Fruit fly (Drosophila melanogaster): Measurements from ENCODE around the gene CG8945.
A peak's percentile ranks its signal among the peaks of the same experiment; 100 is the strongest.

CG8945 gene

dm6 chrX:17125017-17125821 is 37.7 kb upstream of the CG8945 start (continued):
- TF ChIP-seq CG15269 (tag; optimal IDR thresholded peaks at IDR 0.05) (peak; percentile 67), bbx (GFP tag; IDR thresholded peaks at IDR 0.05; ENCODE audit: partially characterized antibody) (peak; percentile 92), sr (GFP tag; IDR thresholded peaks at IDR 0.05) (no peak), hkb (optimal IDR thresholded peaks at IDR 0.05) (no peak), hkb (GFP tag; IDR thresholded peaks at IDR 0.05) (peak; percentile 77), chif (GFP tag; optimal IDR thresholded peaks at IDR 0.05) (peak; percentile 17 to 43), gce (GFP tag; IDR thresholded peaks at IDR 0.05) (no peak), CG2129 (GFP tag; IDR thresholded peaks at IDR 0.05; ENCODE audit: partially characterized antibody) (peak; percentile 95), Xbp1 (GFP tag; optimal IDR thresholded peaks at IDR 0.05) (peak; percentile 43), CG15696 (tag; optimal IDR thresholded peaks at IDR 0.05) (peak; percentile 55), CG7271 (tag; optimal IDR thresholded peaks at IDR 0.05) (no peak), gsb-n (tag; optimal IDR thresholded peaks at IDR 0.05) (peak; percentile 13), CG17802 (tag; optimal IDR thresholded peaks at IDR 0.05) (no peak), slbo (GFP tag; IDR thresholded peaks at IDR 0.05) (peak; percentile 81), Nf-YB (GFP tag; optimal IDR thresholded peaks at IDR 0.05) (peak; percentile 31), BEAF-32 (GFP tag; optimal IDR thresholded peaks at IDR 0.05) (peak; percentile 85), ro (GFP tag; IDR thresholded peaks at IDR 0.05) (no peak), dm (GFP tag; optimal IDR thresholded peaks at IDR 0.05) (peak; percentile 19), Vsx1 (GFP tag; optimal IDR thresholded peaks at IDR 0.05) (peak; percentile 6), ac (GFP tag; optimal IDR thresholded peaks at IDR 0.05) (no peak), esg (GFP tag; conservative IDR thresholded peaks at IDR 0.05) (peak; percentile 71), CG34376 (GFP tag; optimal IDR thresholded peaks at IDR 0.05) (peak; percentile 85), jumu (GFP tag; optimal IDR thresholded peaks at IDR 0.05) (peak; percentile 34), CG17829 (tag; optimal IDR thresholded peaks at IDR 0.05) (peak; percentile 63), CG10321 (GFP tag; IDR thresholded peaks at IDR 0.05) (0 out of 2 replicates have a peak, but pooled peaks have one; percentile 30), CG5953 (GFP tag; IDR thresholded peaks at IDR 0.05) (peak; percentile 56), pzg (GFP tag; optimal IDR thresholded peaks at IDR 0.05) (peak; percentile 8), Dfd (GFP tag; optimal IDR thresholded peaks at IDR 0.05) (no peak), run (tag; optimal IDR thresholded peaks at IDR 0.05) (no peak), corto (GFP tag; optimal IDR thresholded peaks at IDR 0.05) (no peak), H2.0 (GFP tag; IDR thresholded peaks at IDR 0.05) (peak; percentile 73), fd3F (GFP tag; optimal IDR thresholded peaks at IDR 0.05) (peak; percentile 83), YL-1 (GFP tag; optimal IDR thresholded peaks at IDR 0.05) (peak; percentile 14), CG15073 (GFP tag; optimal IDR thresholded peaks at IDR 0.05) (no peak), oc (tag; optimal IDR thresholded peaks at IDR 0.05) (no peak), CG7372 (GFP tag; IDR thresholded peaks at IDR 0.05) (peak; percentile 71), NC2α (GFP tag; optimal IDR thresholded peaks at IDR 0.05) (no peak), fd64A (GFP tag; optimal IDR thresholded peaks at IDR 0.05) (peak; percentile 6), Six4 (GFP tag; optimal IDR thresholded peaks at IDR 0.05) (peak; percentile 4), CG16779 (GFP tag; IDR thresholded peaks at IDR 0.05) (no peak), TFAM (GFP tag; optimal IDR thresholded peaks at IDR 0.05) (no peak), Ets65A (GFP tag) (peak; percentile 4), Hsf (GFP tag; optimal IDR thresholded peaks at IDR 0.05) (peak; percentile 50), Eip74EF (GFP tag; optimal IDR thresholded peaks at IDR 0.05) (peak in 1 of 2 experiments; percentile 70), bcd (GFP tag; optimal IDR thresholded peaks at IDR 0.05) (peak; percentile 53), chm (GFP tag; IDR thresholded peaks at IDR 0.05) (peak; percentile 40; the same call in 1 of the 2 replicates), CG30431 (GFP tag; optimal IDR thresholded peaks at IDR 0.05) (no peak), CG34422 (GFP tag; IDR thresholded peaks at IDR 0.05) (peak; percentile 67; the same call in 2 of the 3 replicates), Stat92E (GFP tag; optimal IDR thresholded peaks at IDR 0.05) (no peak)
